Worm (Caenorhabditis elegans) whole organism, late embryonic: Measurements from ENCODE around the gene sdz-37.
"Not testable (repeated sequence)": the region's sequence is repeated elsewhere in the genome, so short reads cannot be mapped to it uniquely, and the experiment has no call there.

Experiments used
- C08G9.2 ChIP-seq: sonication (generic microtip); optimal IDR thresholded peaks from 2 replicates; lab custom pipeline; 2016; ENCODE audit warnings: mild to moderate bottlenecking, missing genetic modification characterization, moderate library complexity, missing compliant biosample characterization
- C38D4.7 ChIP-seq: fragments of 200-800 bp; sonication (Bioruptor generic); optimal IDR thresholded peaks from 2 replicates; lab custom pipeline; 2018; ENCODE audit warnings: mild to moderate bottlenecking, missing genetic modification characterization, moderate library complexity, missing compliant biosample characterization
- F13H6.1 ChIP-seq: sonication (generic microtip); optimal IDR thresholded peaks from 2 replicates; lab custom pipeline; 2016; ENCODE audit warnings: missing genetic modification characterization, missing compliant biosample characterization
- K02D7.2 ChIP-seq: sonication (generic microtip); optimal IDR thresholded peaks from 2 replicates; lab custom pipeline; 2017; ENCODE audit warnings: mild to moderate bottlenecking, missing genetic modification characterization, missing compliant biosample characterization
- ceh-14 ChIP-seq: sonication (generic microtip); optimal IDR thresholded peaks from 2 replicates; lab custom pipeline; 2016; ENCODE audit warnings: missing genotype, missing genetic modification characterization, missing compliant biosample characterization
- ceh-19 ChIP-seq: fragments of 200-800 bp; sonication (Bioruptor generic); optimal IDR thresholded peaks from 2 replicates; lab custom pipeline; 2018; ENCODE audit warnings: mild to moderate bottlenecking, missing genetic modification characterization, missing compliant biosample characterization
- ceh-30 ChIP-seq: fragments of 150-350 bp; optimal IDR thresholded peaks from 2 replicates; lab custom pipeline; 2014; ENCODE audit warnings: missing biosample characterization, missing genetic modification characterization
- ceh-31 ChIP-seq: sonication (generic microtip); optimal IDR thresholded peaks from 2 replicates; lab custom pipeline; 2016; ENCODE audit warnings: missing genetic modification characterization, missing compliant biosample characterization
- ceh-34 ChIP-seq: sonication (generic microtip); optimal IDR thresholded peaks from 2 replicates; lab custom pipeline; 2016; ENCODE audit warnings: mild to moderate bottlenecking, missing genetic modification characterization, missing compliant biosample characterization
- ceh-45 ChIP-seq: fragments of 200-800 bp; sonication (Bioruptor generic); IDR thresholded peaks from 2 replicates; pipeline ENCODE4 v1.3.6; 2022; ENCODE audit warnings: missing genetic modification reagents, missing genetic modification characterization, missing compliant biosample characterization
- ceh-48 ChIP-seq: sonication (generic microtip); optimal IDR thresholded peaks from 2 replicates; lab custom pipeline; 2016; ENCODE audit warnings: missing genetic modification characterization, inconsistent platforms, missing compliant biosample characterization
- ceh-6 ChIP-seq: fragments of 200-800 bp; sonication (Bioruptor generic); optimal IDR thresholded peaks from 2 replicates; lab custom pipeline; 2018; ENCODE audit warnings: mild to moderate bottlenecking, missing genetic modification characterization, missing compliant biosample characterization
- elt-2 ChIP-seq: sonication (generic microtip); optimal IDR thresholded peaks from 2 replicates; lab custom pipeline; 2016; ENCODE audit warnings: missing genetic modification reagents, missing genetic modification characterization, missing compliant biosample characterization
- ets-4 ChIP-seq: sonication (generic microtip); optimal IDR thresholded peaks from 2 replicates; lab custom pipeline; 2016; ENCODE audit warnings: missing genetic modification characterization, missing compliant biosample characterization
- fkh-10 ChIP-seq: fragments of 150-350 bp; optimal IDR thresholded peaks from 2 replicates; lab custom pipeline; 2014; ENCODE audit warnings: missing biosample characterization, missing genetic modification reagents, missing genetic modification characterization
- fkh-6 ChIP-seq: sonication (generic microtip); optimal IDR thresholded peaks from 2 replicates; lab custom pipeline; 2016; ENCODE audit warnings: missing genetic modification characterization, missing compliant biosample characterization
- gmeb-2 ChIP-seq: sonication (generic microtip); optimal IDR thresholded peaks from 2 replicates; lab custom pipeline; 2016; ENCODE audit warnings: missing genetic modification characterization, inconsistent platforms, missing compliant biosample characterization
- hlh-30 ChIP-seq: sonication (generic microtip); optimal IDR thresholded peaks from 2 replicates; lab custom pipeline; 2017; ENCODE audit warnings: antibody characterized with exemption, missing genetic modification characterization, missing compliant biosample characterization; ENCODE audit not compliant: insufficient read depth
- hlh-6 ChIP-seq: sonication (generic microtip); optimal IDR thresholded peaks from 2 replicates; lab custom pipeline; 2016; ENCODE audit warnings: missing genotype, missing genetic modification characterization, missing compliant biosample characterization
- hlh-8 ChIP-seq: sonication (generic microtip); optimal IDR thresholded peaks from 2 replicates; lab custom pipeline; 2016; ENCODE audit warnings: missing genotype, missing genetic modification characterization, missing compliant biosample characterization
- lin-11 ChIP-seq: fragments of 200-800 bp; sonication (Bioruptor generic); optimal IDR thresholded peaks from 2 replicates; lab custom pipeline; 2018; ENCODE audit warnings: mild to moderate bottlenecking, missing genetic modification characterization, missing compliant biosample characterization
- madf-2 ChIP-seq: sonication (generic microtip); optimal IDR thresholded peaks from 2 replicates; lab custom pipeline; 2017; ENCODE audit warnings: missing genetic modification characterization, missing compliant biosample characterization
- mec-3 ChIP-seq: sonication (generic microtip); optimal IDR thresholded peaks from 2 replicates; lab custom pipeline; 2016; ENCODE audit warnings: borderline replicate concordance, missing genetic modification characterization, missing compliant biosample characterization
- npax-4 ChIP-seq: sonication (generic microtip); optimal IDR thresholded peaks from 2 replicates; lab custom pipeline; 2016; ENCODE audit warnings: missing genetic modification characterization, missing compliant biosample characterization
- odd-2 ChIP-seq: sonication (generic microtip); optimal IDR thresholded peaks from 2 replicates; lab custom pipeline; 2017; ENCODE audit warnings: antibody characterized with exemption, mild to moderate bottlenecking, missing genetic modification characterization, missing compliant biosample characterization
- pha-2 ChIP-seq: sonication (generic microtip); optimal IDR thresholded peaks from 2 replicates; lab custom pipeline; 2017; ENCODE audit warnings: mild to moderate bottlenecking, missing genetic modification characterization, missing compliant biosample characterization
- pha-4 ChIP-seq: fragments of 150-350 bp; optimal IDR thresholded peaks from 2 replicates; lab custom pipeline; 2018; ENCODE audit warnings: missing biosample characterization, missing genetic modification reagents, missing genetic modification characterization
- pros-1 ChIP-seq: fragments of 150-350 bp; optimal IDR thresholded peaks from 2 replicates; lab custom pipeline; 2014; ENCODE audit warnings: missing biosample characterization, missing genetic modification reagents, missing genetic modification characterization
- rnt-1 ChIP-seq: sonication (generic microtip); optimal IDR thresholded peaks from 2 replicates; lab custom pipeline; 2016; ENCODE audit warnings: missing genetic modification characterization, missing compliant biosample characterization
- sdc-2 ChIP-seq: sonication (generic microtip); optimal IDR thresholded peaks from 2 replicates; lab custom pipeline; 2016; ENCODE audit warnings: missing genotype, missing genetic modification characterization, missing compliant biosample characterization
- sox-2 ChIP-seq: fragments of 200-800 bp; sonication (Bioruptor generic); IDR thresholded peaks from 2 replicates; pipeline ENCODE4 v1.3.6; 2022; ENCODE audit warnings: missing genetic modification reagents, missing genetic modification characterization, missing compliant biosample characterization
- tbx-7 ChIP-seq: sonication (generic microtip); optimal IDR thresholded peaks from 2 replicates; lab custom pipeline; 2016; ENCODE audit warnings: missing genotype, missing genetic modification characterization, missing compliant biosample characterization
- unc-3 ChIP-seq, 2 experiments: fragments of 200-800 bp in 1 of 2; sonication (Bioruptor generic) in 1 of 2; sonication (generic microtip) in 1 of 2; conservative IDR thresholded peaks in 1 of 2; optimal IDR thresholded peaks in 1 of 2; 2 replicates each; pipeline versions ENCODE4 v1.3.6 to Lab custom; 2016 to 2022; ENCODE audit warnings: missing compliant biosample characterization in 2 of 2, missing genetic modification characterization in 2 of 2, missing genetic modification reagents in 1 of 2
- unc-86 ChIP-seq: sonication (generic microtip); optimal IDR thresholded peaks from 2 replicates; lab custom pipeline; 2016; ENCODE audit warnings: missing genetic modification characterization, missing compliant biosample characterization
- zip-5 ChIP-seq: sonication (generic microtip); optimal IDR thresholded peaks from 2 replicates; lab custom pipeline; 2016; ENCODE audit warnings: missing genetic modification characterization, missing compliant biosample characterization

The sdz-37 gene

ce11 chrII:10435836-10436235 lies 28.8 kb upstream of the sdz-37 start, which contains the start of gene cut-4:
Gene cut-4 (plus strand): TSS chrII:10436136.
- no peak for TF ChIP-seq unc-86
- TF ChIP-seq K02D7.2 (tag; lab: Kevin White, UChicago), result no peak
- TF ChIP-seq hlh-6 (tag; lab: Kevin White, UChicago), result no peak
- no peak for TF ChIP-seq pha-4 (tag; lab: Kevin White, UChicago)
- TF ChIP-seq elt-2 (tag; lab: Kevin White, UChicago), result no peak

DNA sequence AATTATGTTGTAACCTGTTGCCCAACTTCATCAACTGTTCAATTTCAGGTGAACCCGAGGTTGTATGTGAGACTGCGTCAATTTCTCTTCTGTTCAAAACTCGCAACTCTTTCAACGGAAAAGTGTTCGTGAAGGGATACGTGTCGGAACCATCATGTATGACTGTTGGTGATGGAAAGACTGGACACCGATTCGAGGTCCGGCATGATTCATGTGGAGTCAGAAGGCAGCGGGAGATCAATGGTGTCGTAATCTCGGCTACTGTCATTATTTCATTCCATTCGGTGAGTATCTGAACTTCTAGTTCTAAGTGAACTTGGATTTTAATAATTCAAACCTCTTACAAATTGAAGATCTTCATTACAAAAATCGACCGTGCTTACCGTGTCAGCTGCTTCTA lies 26.8 kb upstream of the sdz-37 start:
- TF ChIP-seq ceh-19 (GFP tag; lab: Kevin White, UChicago), result no peak
- no peak for TF ChIP-seq madf-2
- TF ChIP-seq zip-5 (tag; lab: Kevin White, UChicago), result no peak
- TF ChIP-seq elt-2 (tag; lab: Kevin White, UChicago), result no peak
- TF ChIP-seq rnt-1 (tag; lab: Kevin White, UChicago), result no peak
- no peak for TF ChIP-seq ceh-34 (tag; lab: Kevin White, UChicago)
- no peak for TF ChIP-seq tbx-7 (tag; lab: Kevin White, UChicago)
- TF ChIP-seq sox-2 (GFP tag; lab: Robert Waterston, UW), result no peak
- TF ChIP-seq ets-4, result no peak

DNA sequence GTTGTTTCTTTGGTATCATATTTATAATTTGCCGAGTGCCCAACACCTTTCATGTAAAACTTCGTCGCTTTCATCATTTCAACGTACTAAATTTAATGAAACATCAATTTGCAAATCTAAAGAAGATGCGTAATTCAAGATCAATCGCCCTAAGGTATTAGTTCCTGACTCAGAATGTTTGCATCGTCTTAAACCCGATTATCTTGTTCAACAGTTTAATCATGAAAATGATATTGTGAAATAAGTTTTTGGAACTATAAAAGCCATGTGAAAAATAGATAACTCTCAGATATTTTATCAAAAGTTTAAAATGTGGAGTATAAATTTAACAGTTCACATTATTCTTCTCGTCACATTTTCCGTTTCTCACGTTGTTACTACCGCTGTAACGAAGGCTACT lies 24.7 kb upstream of the sdz-37 start, which contains the start of gene E04D5.4:
Gene E04D5.4 (plus strand): TSS at position 301 of the 400 bp plus-strand sequence.
- TF ChIP-seq pros-1 (tag; lab: Kevin White, UChicago), result no peak
- TF ChIP-seq unc-3 (GFP tag; conservative IDR thresholded peaks at IDR 0.05; lab: Robert Waterston, UW), result no peak
- no peak for TF ChIP-seq unc-3 (tag; optimal IDR thresholded peaks at IDR 0.05; lab: Kevin White, UChicago)
- no peak for TF ChIP-seq pha-4 (tag; lab: Kevin White, UChicago)
- TF ChIP-seq lin-11 (tag; lab: Kevin White, UChicago), result no peak
- no peak for TF ChIP-seq ceh-31
- no peak for TF ChIP-seq sox-2 (GFP tag; lab: Robert Waterston, UW)
- TF ChIP-seq ceh-48, result no peak
- TF ChIP-seq hlh-30, result no peak
- no peak for TF ChIP-seq hlh-6 (tag; lab: Kevin White, UChicago)
- no peak for TF ChIP-seq fkh-10 (GFP tag; lab: Kevin White, UChicago)
- TF ChIP-seq F13H6.1, result no peak

DNA sequence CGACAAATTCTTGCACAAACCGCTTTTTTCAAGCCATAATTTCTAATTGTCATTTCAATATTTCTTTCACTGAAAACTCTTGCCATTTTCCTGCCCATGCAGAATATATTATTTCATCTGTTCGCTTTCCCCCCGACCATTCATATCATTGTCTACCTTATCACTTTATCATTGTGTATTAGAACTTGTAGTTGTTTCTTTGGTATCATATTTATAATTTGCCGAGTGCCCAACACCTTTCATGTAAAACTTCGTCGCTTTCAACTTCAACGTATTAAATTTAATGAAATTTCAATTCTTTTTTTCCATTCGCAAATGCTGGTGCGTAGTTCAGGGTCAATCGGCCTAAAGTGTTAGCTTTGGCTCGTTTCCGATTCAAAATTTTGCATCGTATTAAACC lies 21.8 kb upstream of the sdz-37 start, which contains the start of gene ZK673.1:
Gene ZK673.1 (plus strand): TSS at position 301 of the 400 bp plus-strand sequence.
- TF ChIP-seq ceh-30 (tag; lab: Kevin White, UChicago); ets-4; ceh-45: not testable (repeated sequence)

- TF ChIP-seq ceh-14 (tag; lab: Kevin White, UChicago) (no peak), elt-2 (tag; lab: Kevin White, UChicago) (peak; percentile 72)
These were observed 20.8 kb upstream of the sdz-37 start for ce11 chrII:10443898-10444297.

- TF ChIP-seq ets-4 (no peak), C38D4.7 (GFP tag; lab: Kevin White, UChicago) (no peak), C08G9.2 (no peak), sox-2 (GFP tag; lab: Robert Waterston, UW) (no peak), hlh-8 (tag; lab: Kevin White, UChicago) (no peak), elt-2 (tag; lab: Kevin White, UChicago) (no peak), npax-4 (tag; lab: Kevin White, UChicago) (no peak), fkh-6 (no peak), fkh-10 (GFP tag; lab: Kevin White, UChicago) (no peak), odd-2 (tag; lab: Kevin White, UChicago) (no peak), sdc-2 (tag; lab: Kevin White, UChicago) (no peak), mec-3 (tag; lab: Kevin White, UChicago) (no peak), ceh-6 (GFP tag; lab: Kevin White, UChicago) (no peak), hlh-30 (no peak), gmeb-2 (tag; lab: Kevin White, UChicago) (no peak), ceh-31 (no peak), pha-2 (tag; lab: Kevin White, UChicago) (no peak)
These were observed 19.5 kb upstream of the sdz-37 start for ce11 chrII:10444971-10445707.
